Fruit fly (Drosophila melanogaster): ENCODE results near the gene CG42784.

- TF ChIP-seq CG8478 (optimal IDR thresholded peaks at IDR 0.05) (no peak), pan (optimal IDR thresholded peaks at IDR 0.05) (no peak), psq (optimal IDR thresholded peaks at IDR 0.05) (no peak), EcR (GFP tag; optimal IDR thresholded peaks at IDR 0.05) (no peak)
These were observed 46.0 kb downstream of the CG42784 start, which contains the start of gene CG46308 for dm6 chr2L:13460911-13461866.
